Worm (Caenorhabditis elegans) whole organism, L1 larva: ENCODE results near the gene C50C3.5.
A peak's percentile ranks its signal among the peaks of the same experiment; 100 is the strongest.

Experiments
- C34B4.2 ChIP-seq: sonication (generic microtip); optimal IDR thresholded peaks from 2 replicates; lab custom pipeline; 2017; ENCODE audit warnings: mild to moderate bottlenecking, missing genetic modification characterization, missing compliant biosample characterization
- ceh-82 ChIP-seq, 3 experiments: fragments of 150-350 bp in 1 of 3; sonication (generic microtip) in 2 of 3; optimal IDR thresholded peaks; 2 replicates each; lab custom pipeline; 2014 to 2017; ENCODE audit warnings: missing biosample characterization in 3 of 3, missing genetic modification characterization in 3 of 3
- lin-35 ChIP-seq, 2 experiments: fragments of 150-350 bp; optimal IDR thresholded peaks; 2 replicates each; lab custom pipeline; 2014; ENCODE audit warnings: missing biosample characterization in 2 of 2, missing genetic modification characterization in 2 of 2, missing genetic modification reagents in 2 of 2
- lsy-2 ChIP-seq, 2 experiments: fragments of 150-350 bp; optimal IDR thresholded peaks; 2 replicates each; lab custom pipeline; 2014; ENCODE audit warnings: missing biosample characterization in 2 of 2, missing genetic modification characterization in 2 of 2
- nhr-19 ChIP-seq: fragments of 200-800 bp; sonication (Bioruptor generic); conservative IDR thresholded peaks from 2 replicates; pipeline ENCODE4 v1.3.6; 2022; ENCODE audit warnings: missing genetic modification characterization, missing compliant biosample characterization
- nhr-237 ChIP-seq: fragments of 150-350 bp; optimal IDR thresholded peaks from 2 replicates; lab custom pipeline; 2014; ENCODE audit warnings: missing biosample characterization, missing genetic modification characterization
- pag-3 ChIP-seq: sonication (generic microtip); optimal IDR thresholded peaks from 2 replicates; lab custom pipeline; 2017; ENCODE audit warnings: missing genetic modification characterization, mild to moderate bottlenecking, missing compliant biosample characterization, antibody characterized with exemption, borderline replicate concordance; ENCODE audit not compliant: insufficient read depth
- sptf-1 ChIP-seq: fragments of 150-350 bp; optimal IDR thresholded peaks from 2 replicates; lab custom pipeline; 2014; ENCODE audit warnings: missing biosample characterization, missing genetic modification characterization

- no peak for TF ChIP-seq ceh-82 (tag; optimal IDR thresholded peaks at IDR 0.05; lab: Kevin White, UChicago)
- no peak for TF ChIP-seq pag-3
- TF ChIP-seq nhr-237 (tag; lab: Kevin White, UChicago) = no peak
- no peak for TF ChIP-seq C34B4.2 (tag; lab: Kevin White, UChicago)
- no peak for TF ChIP-seq sptf-1
- TF ChIP-seq lsy-2 (tag; optimal IDR thresholded peaks at IDR 0.05; lab: Kevin White, UChicago) = no peak
- TF ChIP-seq lin-35 (GFP tag; optimal IDR thresholded peaks at IDR 0.05; lab: Kevin White, UChicago) = peak in 1 of 2 experiments; percentile 18
- TF ChIP-seq nhr-19 (GFP tag; lab: Robert Waterston, UW) = 0 out of 2 replicates have a peak, but pooled peaks have one; percentile 7
Observed at ce11 chrIII:8158140-8158786, 20.8 kb upstream of the C50C3.5 start, which contains the start of gene atg-13.
